Worm (Caenorhabditis elegans): Measurements from ENCODE around the gene rpb-8.

DNA sequence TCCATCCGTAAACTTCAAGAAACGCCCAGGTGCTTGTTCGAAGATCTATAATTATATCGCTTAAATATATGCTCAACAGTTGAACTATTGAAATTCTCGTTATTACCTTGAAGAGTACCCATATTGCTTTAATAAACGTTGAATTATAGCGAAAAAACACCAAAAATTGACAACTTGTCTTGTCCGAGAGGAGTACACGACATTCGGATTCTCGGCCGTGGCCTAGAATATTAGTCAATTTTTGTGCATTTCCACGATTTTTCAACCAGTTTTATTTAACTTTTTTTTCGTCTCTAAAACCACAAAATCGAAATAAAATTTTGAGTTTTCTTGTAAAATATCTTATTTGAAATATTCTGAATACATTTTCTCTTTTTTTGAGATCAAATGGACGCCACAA lies 5.5 kb downstream of the rpb-8 start, which contains the start of the genes F26F4.9 and cee-1:
- TF ChIP-seq sptf-2 (GFP tag; optimal IDR thresholded peaks at IDR 0.05) (no peak), athp-1 (tag; optimal IDR thresholded peaks at IDR 0.05) (no peak), F37B4.10 (GFP tag; IDR thresholded peaks at IDR 0.05) (no peak), ekl-4 (GFP tag; IDR thresholded peaks at IDR 0.05) (no peak), T07F8.4 (tag; optimal IDR thresholded peaks at IDR 0.05) (no peak), dox-1 (GFP tag; IDR thresholded peaks at IDR 0.05) (peak; percentile 54; the same call in 1 of the 2 replicates), unc-62 (GFP tag; optimal IDR thresholded peaks at IDR 0.05) (no peak), dpl-1 (GFP tag; optimal IDR thresholded peaks at IDR 0.05) (no peak), madf-10 (tag; optimal IDR thresholded peaks at IDR 0.05) (no peak), Y79H2A.3 (GFP tag; conservative IDR thresholded peaks at IDR 0.05) (no peak)

All from whole organism, young adult.